Worm (Caenorhabditis elegans): ENCODE results near the gene sgn-1.

Gene sgn-1

DNA sequence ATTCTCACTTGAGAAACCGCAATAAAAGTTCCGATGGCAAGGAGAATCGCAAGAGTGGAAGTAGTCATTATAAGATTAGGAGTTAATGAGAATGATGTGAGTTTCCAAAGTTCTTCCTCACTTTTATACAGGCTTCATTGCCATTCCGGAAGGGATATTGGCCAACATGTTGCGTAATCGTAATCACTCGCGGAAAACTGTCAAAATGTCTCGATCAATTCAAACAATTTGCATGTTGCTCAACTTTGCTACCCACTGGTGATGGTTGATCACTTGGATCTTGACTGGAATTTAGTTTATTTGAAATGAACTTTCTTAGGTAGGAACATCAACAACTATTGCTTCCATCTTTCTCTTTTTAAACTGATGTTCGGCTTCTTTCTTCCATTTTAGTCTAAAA, 46.0 kb downstream of the sgn-1 start, which contains the start of gene idpb-4:
idpb-4 (minus strand) TSS at position 101 of the 400 bp plus-strand sequence.
- no peak for TF ChIP-seq ztf-26 (tag; optimal IDR thresholded peaks at IDR 0.05)
- TF ChIP-seq Y67H2A.10 (GFP tag; conservative IDR thresholded peaks at IDR 0.05), result no peak
- no peak for TF ChIP-seq dpff-1 (tag; optimal IDR thresholded peaks at IDR 0.05)
- no peak for TF ChIP-seq Y56A3A.18 (GFP tag; IDR thresholded peaks at IDR 0.05)
- no peak for TF ChIP-seq F22D6.2 (tag; optimal IDR thresholded peaks at IDR 0.05)
- no peak for TF ChIP-seq ztf-25 (GFP tag; IDR thresholded peaks at IDR 0.05)
- TF ChIP-seq C17E4.6 (GFP tag; IDR thresholded peaks at IDR 0.05), result no peak
- no peak for TF ChIP-seq rcor-1 (GFP tag; IDR thresholded peaks at IDR 0.05)
- no peak for TF ChIP-seq F33H1.4 (GFP tag; IDR thresholded peaks at IDR 0.05)
- no peak for TF ChIP-seq ztf-22 (GFP tag; optimal IDR thresholded peaks at IDR 0.05)
- TF ChIP-seq nhr-120 (GFP tag; IDR thresholded peaks at IDR 0.05), result no peak
- TF ChIP-seq snpc-1.3 (tag; optimal IDR thresholded peaks at IDR 0.05; ENCODE audit: insufficient read depth), result no peak

DNA sequence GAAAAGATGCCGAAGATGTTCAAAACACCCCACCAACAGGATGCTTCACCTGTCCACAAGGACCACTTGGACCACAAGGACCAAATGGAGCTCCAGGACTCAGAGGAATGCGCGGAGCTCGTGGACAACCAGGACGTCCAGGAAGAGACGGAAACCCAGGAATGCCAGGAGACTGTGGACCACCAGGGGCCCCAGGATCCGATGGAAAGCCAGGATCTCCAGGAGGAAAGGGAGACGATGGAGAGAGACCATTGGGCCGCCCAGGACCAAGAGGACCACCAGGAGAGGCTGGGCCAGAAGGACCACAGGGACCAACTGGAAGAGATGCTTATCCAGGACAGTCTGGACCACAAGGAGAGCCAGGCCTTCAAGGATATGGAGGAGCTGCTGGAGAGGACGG, 49.8 kb downstream of the sgn-1 start:
- TF ChIP-seq F10E7.11 (tag; optimal IDR thresholded peaks at IDR 0.05) (no peak), unc-130 (GFP tag; optimal IDR thresholded peaks at IDR 0.05) (no peak), ceh-40 (GFP tag; IDR thresholded peaks at IDR 0.05) (no peak), snpc-4 (GFP tag; optimal IDR thresholded peaks at IDR 0.05) (no peak), snpc-4 (tag; optimal IDR thresholded peaks at IDR 0.05) (no peak), ztf-28 (GFP tag; IDR thresholded peaks at IDR 0.05) (no peak), zfh-2 (GFP tag; conservative IDR thresholded peaks at IDR 0.05) (peak; percentile 87), egrh-3 (GFP tag; IDR thresholded peaks at IDR 0.05) (peak; percentile 68; the same call in 1 of the 2 replicates), hmg-20 (GFP tag; IDR thresholded peaks at IDR 0.05) (no peak)

DNA sequence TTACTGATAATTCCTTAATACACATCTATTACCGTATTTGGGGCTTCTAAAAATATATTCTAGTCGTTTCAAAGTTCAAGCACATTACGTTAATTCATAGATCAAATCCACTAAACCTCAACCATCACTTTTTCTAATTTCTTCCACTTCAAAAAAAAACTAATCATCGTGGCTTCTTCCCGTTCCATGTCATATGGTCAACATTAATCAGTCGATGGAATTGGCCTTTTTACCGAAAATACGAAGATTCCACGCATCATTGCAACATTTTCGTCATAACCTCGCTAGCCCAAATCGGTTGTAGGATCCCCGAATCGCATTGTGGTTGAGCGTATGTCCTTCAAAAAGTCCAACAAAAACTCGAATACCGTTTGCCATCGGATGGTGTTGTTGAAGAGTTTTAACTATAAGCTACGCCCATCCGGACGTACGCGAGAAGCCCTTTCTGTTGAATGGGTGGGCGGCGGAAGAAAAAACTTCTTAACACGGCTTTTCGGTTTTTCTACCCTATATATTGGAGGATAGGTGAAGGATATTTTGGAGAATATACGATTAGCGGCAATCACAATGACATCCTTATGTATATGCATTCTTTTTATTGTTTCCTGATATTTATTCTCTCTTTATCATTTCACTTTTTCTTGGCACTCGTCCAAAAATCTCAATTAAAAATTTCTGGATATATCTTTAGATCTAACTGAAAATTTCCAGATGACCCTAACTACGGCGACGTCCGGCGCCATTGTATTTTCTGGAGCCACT, 51.0 kb downstream of the sgn-1 start, which contains the start of gene rol-6:
rol-6 (plus strand) TSS at position 712 of the 762 bp plus-strand sequence.
- TF ChIP-seq snpc-4 (GFP tag; optimal IDR thresholded peaks at IDR 0.05), result no peak
- no peak for TF ChIP-seq snpc-4 (tag; optimal IDR thresholded peaks at IDR 0.05)
- TF ChIP-seq Y56A3A.18 (GFP tag; IDR thresholded peaks at IDR 0.05), result no peak
- no peak for TF ChIP-seq ceh-79 (tag; optimal IDR thresholded peaks at IDR 0.05)
- TF ChIP-seq Y53G8AR.9 (GFP tag; conservative IDR thresholded peaks at IDR 0.05), result no peak
- no peak for TF ChIP-seq aptf-3 (GFP tag; IDR thresholded peaks at IDR 0.05)
- no peak for TF ChIP-seq athp-1 (tag; optimal IDR thresholded peaks at IDR 0.05)
- TF ChIP-seq akir-1 (GFP tag; optimal IDR thresholded peaks at IDR 0.05), result no peak
- no peak for TF ChIP-seq Y53F4B.3 (GFP tag; IDR thresholded peaks at IDR 0.05)
- TF ChIP-seq die-1 (tag; optimal IDR thresholded peaks at IDR 0.05), result no peak
- no peak for TF ChIP-seq let-607 (tag; optimal IDR thresholded peaks at IDR 0.05)
- no peak for TF ChIP-seq madf-10 (tag; optimal IDR thresholded peaks at IDR 0.05)
- no peak for TF ChIP-seq nfya-1 (tag; optimal IDR thresholded peaks at IDR 0.05; ENCODE audit: borderline replicate concordance, insufficient read depth)
- TF ChIP-seq C06A6.2 (GFP tag; conservative IDR thresholded peaks at IDR 0.05), result no peak
